Worm (Caenorhabditis elegans) whole organism, young adult: ENCODE results near the gene spp-20.
A peak's percentile ranks its signal among the peaks of the same experiment; 100 is the strongest.

ENCODE experiments used
- D2030.7 ChIP-seq: fragments of 200-800 bp; sonication (Bioruptor generic); IDR thresholded peaks from 2 replicates; pipeline ENCODE4 v1.3.6; 2022; ENCODE audit warnings: missing genetic modification reagents, missing genetic modification characterization, missing compliant biosample characterization
- F37B4.10 ChIP-seq: fragments of 200-800 bp; sonication (Bioruptor generic); IDR thresholded peaks from 2 replicates; pipeline ENCODE4 v1.3.6; 2022; ENCODE audit warnings: missing genetic modification characterization, missing compliant biosample characterization
- F55B11.4 ChIP-seq: sonication (generic microtip); optimal IDR thresholded peaks from 2 replicates; lab custom pipeline; 2016; ENCODE audit warnings: missing compliant biosample characterization, missing genetic modification characterization, borderline replicate concordance; ENCODE audit not compliant: insufficient read depth
- K12H6.12 ChIP-seq: fragments of 200-800 bp; sonication (Bioruptor generic); optimal IDR thresholded peaks from 2 replicates; lab custom pipeline; 2018; ENCODE audit warnings: mild to moderate bottlenecking, missing genetic modification characterization, missing compliant biosample characterization
- Y53F4B.3 ChIP-seq: fragments of 200-800 bp; sonication (Bioruptor generic); IDR thresholded peaks from 2 replicates; pipeline ENCODE4 v1.3.6; 2022; ENCODE audit warnings: missing genetic modification reagents, missing genetic modification characterization, missing compliant biosample characterization
- Y95B8A.8 ChIP-seq: fragments of 200-800 bp; sonication (Bioruptor generic); IDR thresholded peaks from 2 replicates; pipeline ENCODE4 v1.3.6; 2022; ENCODE audit warnings: missing genetic modification reagents, missing genetic modification characterization, missing compliant biosample characterization
- ZK185.1 ChIP-seq: sonication (generic microtip); optimal IDR thresholded peaks from 2 replicates; lab custom pipeline; 2016; ENCODE audit warnings: mild to moderate bottlenecking, missing genetic modification characterization, missing compliant biosample characterization; ENCODE audit not compliant: poor library complexity, severe bottlenecking
- ama-1 ChIP-seq, 3 experiments: fragments of 150-350 bp in 1 of 3; sonication (generic microtip) in 2 of 3; optimal IDR thresholded peaks; 2 replicates each; lab custom pipeline; 2014 to 2018; ENCODE audit warnings: missing biosample characterization in 2 of 3, missing genetic modification characterization in 2 of 3, missing genetic modification reagents in 2 of 3
- athp-1 ChIP-seq: sonication (generic microtip); optimal IDR thresholded peaks from 2 replicates; lab custom pipeline; 2017; ENCODE audit warnings: mild to moderate bottlenecking, missing genetic modification characterization, missing compliant biosample characterization
- attf-5 ChIP-seq: fragments of 200-800 bp; sonication (Bioruptor generic); optimal IDR thresholded peaks from 2 replicates; lab custom pipeline; 2018; ENCODE audit warnings: mild to moderate bottlenecking, missing genetic modification characterization, missing compliant biosample characterization
- cebp-1 ChIP-seq, 2 experiments: fragments of 200-800 bp in 1 of 2; sonication (Bioruptor generic) in 1 of 2; sonication (generic microtip) in 1 of 2; IDR thresholded peaks in 1 of 2; optimal IDR thresholded peaks in 1 of 2; 2 replicates each; pipeline versions ENCODE4 v1.3.6 to Lab custom; 2017 to 2022; ENCODE audit warnings: missing compliant biosample characterization in 2 of 2, missing genetic modification characterization in 2 of 2, mild to moderate bottlenecking in 1 of 2, missing genetic modification reagents in 1 of 2, moderate library complexity in 1 of 2
- ceh-27 ChIP-seq: fragments of 200-800 bp; sonication (Bioruptor generic); optimal IDR thresholded peaks from 2 replicates; lab custom pipeline; 2018; ENCODE audit warnings: mild to moderate bottlenecking, missing genetic modification characterization, moderate library complexity, missing compliant biosample characterization
- ceh-79 ChIP-seq: sonication (generic microtip); optimal IDR thresholded peaks from 2 replicates; lab custom pipeline; 2017; ENCODE audit warnings: mild to moderate bottlenecking, missing genetic modification characterization, missing compliant biosample characterization
- dox-1 ChIP-seq: fragments of 200-800 bp; sonication (Bioruptor generic); IDR thresholded peaks from 2 replicates; pipeline ENCODE4 v1.3.6; 2022; ENCODE audit warnings: missing genetic modification reagents, missing genetic modification characterization, missing compliant biosample characterization
- dpff-1 ChIP-seq: sonication (generic microtip); optimal IDR thresholded peaks from 2 replicates; lab custom pipeline; 2017; ENCODE audit warnings: mild to moderate bottlenecking, missing genetic modification characterization, missing compliant biosample characterization
- egl-18 ChIP-seq: fragments of 200-800 bp; sonication (Bioruptor generic); IDR thresholded peaks from 2 replicates; pipeline ENCODE4 v1.3.6; 2022; ENCODE audit warnings: missing genetic modification reagents, missing genetic modification characterization, missing compliant biosample characterization
- him-1 ChIP-seq: sonication (generic microtip); optimal IDR thresholded peaks from 2 replicates; lab custom pipeline; 2016; ENCODE audit warnings: missing genotype, missing genetic modification reagents, missing genetic modification characterization, missing compliant biosample characterization
- hlh-12 ChIP-seq: sonication (generic microtip); optimal IDR thresholded peaks from 2 replicates; lab custom pipeline; 2016; ENCODE audit warnings: missing genetic modification characterization, missing compliant biosample characterization
- hmg-20 ChIP-seq: fragments of 200-800 bp; sonication (Bioruptor generic); IDR thresholded peaks from 2 replicates; pipeline ENCODE4 v1.3.6; 2022; ENCODE audit warnings: missing genetic modification reagents, missing genetic modification characterization, missing compliant biosample characterization
- hsf-1 ChIP-seq: fragments of 200-800 bp; sonication (Bioruptor generic); IDR thresholded peaks from 2 replicates; pipeline ENCODE4 v1.3.6; 2022; ENCODE audit warnings: missing genetic modification reagents, missing genetic modification characterization, missing compliant biosample characterization
- let-526 ChIP-seq: fragments of 200-800 bp; sonication (Bioruptor generic); IDR thresholded peaks from 2 replicates; pipeline ENCODE4 v1.3.6; 2022; ENCODE audit warnings: missing genetic modification reagents, missing genetic modification characterization, missing compliant biosample characterization
- let-607 ChIP-seq, 2 experiments: fragments of 200-800 bp in 1 of 2; sonication (Bioruptor generic) in 1 of 2; sonication (generic microtip) in 1 of 2; optimal IDR thresholded peaks; 2 replicates each; lab custom pipeline; 2016 to 2018; ENCODE audit warnings: mild to moderate bottlenecking in 2 of 2, missing compliant biosample characterization in 2 of 2, missing genetic modification characterization in 2 of 2, moderate library complexity in 2 of 2, missing genotype in 1 of 2
- lin-40 ChIP-seq: sonication (generic microtip); optimal IDR thresholded peaks from 2 replicates; lab custom pipeline; 2016; ENCODE audit warnings: missing genetic modification characterization, mild to moderate bottlenecking, missing compliant biosample characterization, missing genotype, missing genetic modification reagents
- lin-54 ChIP-seq: fragments of 200-800 bp; sonication (Bioruptor generic); optimal IDR thresholded peaks from 2 replicates; lab custom pipeline; 2018; ENCODE audit warnings: mild to moderate bottlenecking, missing genetic modification characterization, missing compliant biosample characterization
- madf-6 ChIP-seq: fragments of 200-800 bp; sonication (Bioruptor generic); IDR thresholded peaks from 2 replicates; pipeline ENCODE4 v1.3.6; 2022; ENCODE audit warnings: missing genetic modification reagents, missing genetic modification characterization, missing compliant biosample characterization
- madf-8 ChIP-seq: fragments of 200-800 bp; sonication (Bioruptor generic); conservative IDR thresholded peaks from 2 replicates; pipeline ENCODE4 v1.3.6; 2022; ENCODE audit warnings: missing genetic modification reagents, missing genetic modification characterization, missing compliant biosample characterization
- mcd-1 ChIP-seq: fragments of 200-800 bp; sonication (Bioruptor generic); IDR thresholded peaks from 2 replicates; pipeline ENCODE4 v1.3.6; 2022; ENCODE audit warnings: missing genetic modification reagents, missing genetic modification characterization, missing compliant biosample characterization
- nfyb-1 ChIP-seq: fragments of 200-800 bp; sonication (Bioruptor generic); IDR thresholded peaks from 2 replicates; pipeline ENCODE4 v1.3.6; 2022; ENCODE audit warnings: missing genetic modification reagents, missing genetic modification characterization, missing compliant biosample characterization
- nhr-120 ChIP-seq: fragments of 200-800 bp; sonication (Bioruptor generic); IDR thresholded peaks from 2 replicates; pipeline ENCODE4 v1.3.6; 2022; ENCODE audit warnings: missing genetic modification characterization, missing compliant biosample characterization
- nhr-80 ChIP-seq: sonication (generic microtip); optimal IDR thresholded peaks from 2 replicates; lab custom pipeline; 2016; ENCODE audit warnings: missing genetic modification characterization, missing compliant biosample characterization
- nhr-90 ChIP-seq: sonication (generic microtip); optimal IDR thresholded peaks from 2 replicates; lab custom pipeline; 2016; ENCODE audit warnings: missing genotype, mild to moderate bottlenecking, missing genetic modification characterization, missing compliant biosample characterization
- pbrm-1 ChIP-seq: fragments of 200-800 bp; sonication (Bioruptor generic); IDR thresholded peaks from 2 replicates; pipeline ENCODE4 v1.3.6; 2022; ENCODE audit warnings: missing genetic modification reagents, missing genetic modification characterization, missing compliant biosample characterization
- pha-4 ChIP-seq: fragments of 150-350 bp; sonication (generic microtip); optimal IDR thresholded peaks from 2 replicates; lab custom pipeline; 2014; ENCODE audit warnings: missing biosample characterization, missing genetic modification reagents, missing genetic modification characterization
- sdz-38 ChIP-seq: sonication (generic microtip); optimal IDR thresholded peaks from 2 replicates; lab custom pipeline; 2016; ENCODE audit warnings: missing genotype, missing genetic modification characterization, missing compliant biosample characterization
- snpc-1.3 ChIP-seq: sonication (generic microtip); optimal IDR thresholded peaks from 2 replicates; lab custom pipeline; 2017; ENCODE audit warnings: missing genetic modification characterization, mild to moderate bottlenecking, missing compliant biosample characterization, antibody characterized with exemption, moderate library complexity, missing genotype, missing genetic modification reagents; ENCODE audit not compliant: insufficient read depth
- xnd-1 ChIP-seq: sonication (generic microtip); optimal IDR thresholded peaks from 2 replicates; lab custom pipeline; 2016; ENCODE audit warnings: missing genotype, missing genetic modification reagents, missing genetic modification characterization, missing compliant biosample characterization
- ztf-18 ChIP-seq: sonication (generic microtip); optimal IDR thresholded peaks from 2 replicates; lab custom pipeline; 2016; ENCODE audit warnings: missing genotype, mild to moderate bottlenecking, missing genetic modification characterization, missing compliant biosample characterization

The spp-20 gene

DNA sequence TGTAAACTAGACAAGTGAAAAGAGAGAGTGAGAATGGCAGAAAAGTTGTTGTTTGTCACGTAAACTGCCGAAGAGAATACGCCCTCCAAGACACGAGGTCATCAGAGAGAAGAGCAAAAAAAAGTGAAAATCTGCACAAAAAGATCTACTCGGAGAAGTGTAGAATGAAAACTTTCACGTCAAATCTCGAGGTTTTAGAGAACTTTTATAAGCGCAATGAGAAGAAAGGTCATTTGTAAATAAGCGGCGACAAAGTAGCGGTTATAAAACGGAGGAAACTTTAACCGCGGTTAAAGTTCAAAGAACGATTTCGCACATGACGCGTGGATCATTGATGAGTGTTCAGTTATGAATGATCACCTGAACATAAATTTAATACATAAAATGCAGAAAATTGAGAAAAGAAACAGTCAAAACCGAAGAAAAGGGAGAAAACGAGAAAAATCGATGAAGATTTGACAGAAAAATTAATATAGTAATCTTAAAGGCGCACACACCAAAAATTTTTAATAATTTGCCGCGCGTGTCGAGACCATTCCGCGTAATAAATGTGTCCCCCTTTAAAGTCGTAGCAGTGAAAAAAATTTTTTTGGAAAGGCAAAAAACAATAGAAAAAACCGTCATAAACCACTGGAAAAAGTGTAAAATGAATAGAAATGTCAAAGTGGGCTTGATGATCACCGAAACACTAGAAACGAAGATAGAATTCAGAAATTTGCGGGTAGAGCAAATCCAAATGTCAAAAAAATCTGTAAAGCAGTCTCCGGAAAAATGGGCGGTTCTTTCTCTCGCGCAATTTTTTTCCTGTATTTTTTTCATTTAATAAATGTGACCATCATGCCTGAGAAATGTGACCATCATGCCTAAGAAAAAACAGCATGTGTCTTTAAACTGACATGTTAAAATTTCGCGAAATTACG, 40.4 kb downstream of the spp-20 start (continued):
- TF ChIP-seq madf-8 (peak; percentile 46), nhr-120 (GFP tag; lab: Robert Waterston, UW) (no peak), D2030.7 (0 out of 2 replicates have a peak, but pooled peaks have one; percentile 23), dpff-1 (tag; lab: Kevin White, UChicago) (no peak), sdz-38 (tag; lab: Kevin White, UChicago) (no peak), hmg-20 (no peak), xnd-1 (peak; percentile 54), lin-40 (tag; lab: Kevin White, UChicago) (peak; percentile 29)

DNA sequence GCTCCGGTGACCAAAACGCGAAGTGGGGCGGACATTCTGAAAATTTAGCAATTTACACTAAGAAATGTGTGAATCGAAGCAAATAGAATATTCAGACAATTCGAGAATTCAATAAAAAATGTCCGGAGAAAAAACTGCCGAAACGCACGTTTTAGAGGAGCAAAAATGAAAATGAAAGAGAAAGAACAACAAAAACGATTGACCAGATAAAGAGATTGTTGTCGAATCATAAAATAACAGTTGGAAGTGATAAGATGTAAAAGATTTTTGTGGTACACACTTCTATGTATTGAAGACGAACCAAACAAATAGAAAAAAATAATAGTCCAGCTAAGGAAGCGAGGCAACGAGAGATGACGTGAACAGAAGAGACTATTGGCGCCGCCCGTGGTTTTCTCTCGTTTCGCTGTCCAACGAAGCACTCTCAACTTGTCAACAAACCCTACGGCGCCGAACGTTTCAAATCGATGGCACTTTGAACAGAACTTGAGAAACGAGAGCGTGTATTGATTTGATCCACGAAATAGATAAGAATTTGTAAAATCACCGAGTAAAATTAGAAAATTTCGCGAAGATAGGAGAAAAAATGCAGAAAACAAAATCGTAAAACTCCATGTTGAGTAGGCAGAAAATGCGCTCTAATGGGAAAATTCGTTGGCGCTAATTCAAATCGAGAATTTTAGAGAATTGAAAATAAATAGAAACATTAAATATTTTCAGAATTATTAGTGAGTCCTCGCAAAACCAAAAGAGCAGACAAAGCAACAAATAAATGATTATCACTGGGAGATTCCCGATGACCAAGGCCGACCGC, 41.3 kb downstream of the spp-20 start, which contains the start of gene mdh-1:
Gene mdh-1 (minus strand): TSS at position 36 of the 814 bp plus-strand sequence.
- TF ChIP-seq let-607 (tag; optimal IDR thresholded peaks at IDR 0.05; lab: Kevin White, UChicago) (peak in 1 of 2 experiments; percentile 24), nhr-90 (no peak), madf-6 (GFP tag; lab: Robert Waterston, UW) (no peak), D2030.7 (0 out of 2 replicates have a peak, but pooled peaks have one; percentile 17), dox-1 (GFP tag; lab: Robert Waterston, UW) (0 out of 2 replicates have a peak, but pooled peaks have one; percentile 10), let-526 (GFP tag; lab: Robert Waterston, UW) (peak; percentile 49; the same call in 1 of the 2 replicates), lin-54 (peak; percentile 5), F37B4.10 (GFP tag; lab: Robert Waterston, UW) (no peak), hlh-12 (tag; lab: Kevin White, UChicago) (no peak), egl-18 (GFP tag; lab: Robert Waterston, UW) (no peak), ztf-18 (tag; lab: Kevin White, UChicago) (no peak), F55B11.4 (tag; lab: Kevin White, UChicago) (no peak), ZK185.1 (peak; percentile 4), athp-1 (no peak), K12H6.12 (peak; percentile 4), nfyb-1 (GFP tag; lab: Robert Waterston, UW) (peak; percentile 40; the same call in 1 of the 2 replicates), Y95B8A.8 (peak; percentile 43; the same call in 1 of the 2 replicates), ceh-79 (tag; lab: Kevin White, UChicago) (no peak), pbrm-1 (0 out of 2 replicates have a peak, but pooled peaks have one; percentile 2), cebp-1 (GFP tag; IDR thresholded peaks at IDR 0.05; lab: Robert Waterston, UW) (no peak), cebp-1 (tag; optimal IDR thresholded peaks at IDR 0.05; lab: Kevin White, UChicago) (no peak), him-1 (tag; lab: Kevin White, UChicago) (no peak), ama-1 (optimal IDR thresholded peaks at IDR 0.05; lab: Kevin White, UChicago) (peak; percentile 44), ama-1 (GFP tag; optimal IDR thresholded peaks at IDR 0.05; lab: Kevin White, UChicago) (no peak), mcd-1 (GFP tag; lab: Robert Waterston, UW) (peak; percentile 44; the same call in 1 of the 2 replicates), snpc-1.3 (tag; lab: Kevin White, UChicago) (no peak), ceh-27 (GFP tag; lab: Kevin White, UChicago) (peak; percentile 26), sdz-38 (tag; lab: Kevin White, UChicago) (no peak), pha-4 (tag; lab: Kevin White, UChicago) (peak; percentile 77), attf-5 (peak; percentile 8), hsf-1 (no peak), nhr-80 (tag; lab: Kevin White, UChicago) (peak; percentile 60), Y53F4B.3 (GFP tag; lab: Robert Waterston, UW) (no peak)
